Worm (Caenorhabditis elegans): ENCODE results near the gene xbx-1.
"Not testable (repeated sequence)": the region's sequence is repeated elsewhere in the genome, so short reads cannot be mapped to it uniquely, and the experiment has no call there.

Gene xbx-1

ce11 chrV:15028896-15029519, 49.0 kb downstream of the xbx-1 start, which contains the start of gene F14H8.8:
F14H8.8 (plus strand) TSS chrV:15029469.
- TF ChIP-seq ceh-39 (tag; optimal IDR thresholded peaks at IDR 0.05) (peak; percentile 36), mep-1 (tag; optimal IDR thresholded peaks at IDR 0.05) (peak; percentile 28), ces-1 (GFP tag; optimal IDR thresholded peaks at IDR 0.05) (no peak), nhr-76 (tag; optimal IDR thresholded peaks at IDR 0.05) (no peak), ceh-83 (GFP tag; optimal IDR thresholded peaks at IDR 0.05) (no peak), ceh-43 (GFP tag; optimal IDR thresholded peaks at IDR 0.05) (peak; percentile 35), drap-1 (GFP tag; optimal IDR thresholded peaks at IDR 0.05) (peak; percentile 61), lin-32 (GFP tag; optimal IDR thresholded peaks at IDR 0.05) (no peak), nhr-2 (tag; optimal IDR thresholded peaks at IDR 0.05) (peak; percentile 2), sem-2 (GFP tag; optimal IDR thresholded peaks at IDR 0.05) (no peak), M03D4.4 (tag; optimal IDR thresholded peaks at IDR 0.05) (no peak)

ce11 chrV:15031373-15031772, 51.3 kb downstream of the xbx-1 start, which contains the start of gene cng-1:
cng-1 (minus strand) TSS chrV:15031473.
- TF ChIP-seq ham-2 (GFP tag; optimal IDR thresholded peaks at IDR 0.05); sem-2 (GFP tag; optimal IDR thresholded peaks at IDR 0.05); pha-4 (tag; optimal IDR thresholded peaks at IDR 0.05): not testable (repeated sequence)
